Worm (Caenorhabditis elegans) whole organism, L2 larva: ENCODE measurements around the gene inx-10.

ENCODE experiments used
- C34F6.9 ChIP-seq: fragments of 150-350 bp; optimal IDR thresholded peaks from 2 replicates; lab custom pipeline; 2014; ENCODE audit warnings: missing biosample characterization, missing genetic modification characterization
- F13H6.1 ChIP-seq: sonication (generic microtip); optimal IDR thresholded peaks from 2 replicates; lab custom pipeline; 2016; ENCODE audit warnings: missing genetic modification characterization, missing compliant biosample characterization
- R02D3.7 ChIP-seq: fragments of 150-350 bp; optimal IDR thresholded peaks from 2 replicates; lab custom pipeline; 2014; ENCODE audit warnings: missing biosample characterization, missing genetic modification characterization
- Y55F3AM.14 ChIP-seq: fragments of 200-800 bp; sonication (Bioruptor generic); optimal IDR thresholded peaks from 2 replicates; lab custom pipeline; 2018; ENCODE audit warnings: mild to moderate bottlenecking, missing genetic modification characterization, missing compliant biosample characterization
- aly-2 ChIP-seq: fragments of 150-350 bp; optimal IDR thresholded peaks from 2 replicates; lab custom pipeline; 2014; ENCODE audit warnings: missing biosample characterization, missing genetic modification characterization
- ama-1 ChIP-seq: fragments of 150-350 bp; optimal IDR thresholded peaks from 2 replicates; lab custom pipeline; 2018; ENCODE audit warnings: inconsistent platforms
- blmp-1 ChIP-seq: sonication (generic microtip); optimal IDR thresholded peaks from 2 replicates; lab custom pipeline; 2017; ENCODE audit warnings: missing genetic modification characterization, mild to moderate bottlenecking, missing compliant biosample characterization, antibody characterized with exemption, moderate library complexity; ENCODE audit not compliant: insufficient read depth
- ceh-16 ChIP-seq: fragments of 150-350 bp; optimal IDR thresholded peaks from 2 replicates; lab custom pipeline; 2014; ENCODE audit warnings: missing biosample characterization, missing genetic modification characterization
- ceh-82 ChIP-seq: fragments of 150-350 bp; optimal IDR thresholded peaks from 2 replicates; lab custom pipeline; 2014; ENCODE audit warnings: missing biosample characterization, missing genetic modification characterization
- crh-2 ChIP-seq: sonication (generic microtip); optimal IDR thresholded peaks from 2 replicates; lab custom pipeline; 2017; ENCODE audit warnings: missing biosample characterization, missing genetic modification characterization
- dmd-4 ChIP-seq: sonication (generic microtip); optimal IDR thresholded peaks from 2 replicates; lab custom pipeline; 2017; ENCODE audit warnings: missing biosample characterization, missing genetic modification characterization
- egl-27 ChIP-seq: sonication (generic microtip); optimal IDR thresholded peaks from 3 replicates; lab custom pipeline; 2017; ENCODE audit warnings: missing biosample characterization, missing genetic modification reagents, missing genetic modification characterization
- elt-1 ChIP-seq: fragments of 150-350 bp; optimal IDR thresholded peaks from 2 replicates; lab custom pipeline; 2014; ENCODE audit warnings: missing biosample characterization, missing genetic modification characterization
- elt-3 ChIP-seq: sonication (generic microtip); optimal IDR thresholded peaks from 2 replicates; lab custom pipeline; 2017; ENCODE audit warnings: missing biosample characterization, missing genetic modification characterization
- fos-1 ChIP-seq: fragments of 150-350 bp; optimal IDR thresholded peaks from 2 replicates; lab custom pipeline; 2014; ENCODE audit warnings: missing biosample characterization, missing genetic modification characterization
- gmeb-1 ChIP-seq: fragments of 150-350 bp; optimal IDR thresholded peaks from 2 replicates; lab custom pipeline; 2014; ENCODE audit warnings: missing biosample characterization, missing genetic modification characterization
- lin-11 ChIP-seq: fragments of 150-350 bp; sonication (generic microtip); optimal IDR thresholded peaks from 2 replicates; lab custom pipeline; 2014; ENCODE audit warnings: missing biosample characterization, missing genetic modification characterization, inconsistent platforms, mixed read lengths
- lin-13 ChIP-seq: fragments of 150-350 bp; optimal IDR thresholded peaks from 2 replicates; lab custom pipeline; 2014; ENCODE audit warnings: missing biosample characterization, missing genetic modification reagents, missing genetic modification characterization
- lin-39 ChIP-seq: fragments of 150-350 bp; optimal IDR thresholded peaks from 2 replicates; lab custom pipeline; 2014; ENCODE audit warnings: missing biosample characterization, missing genetic modification reagents, missing genetic modification characterization
- lsy-2 ChIP-seq, 2 experiments: fragments of 150-350 bp in 1 of 2; sonication (generic microtip) in 1 of 2; optimal IDR thresholded peaks; 2 replicates each; lab custom pipeline; 2014 to 2017; ENCODE audit warnings: missing biosample characterization in 2 of 2, missing genetic modification characterization in 2 of 2
- mab-5 ChIP-seq: fragments of 150-350 bp; optimal IDR thresholded peaks from 2 replicates; lab custom pipeline; 2014; ENCODE audit warnings: missing biosample characterization, missing genetic modification characterization
- mbf-1 ChIP-seq: sonication (generic microtip); optimal IDR thresholded peaks from 2 replicates; lab custom pipeline; 2017; ENCODE audit warnings: missing biosample characterization, missing genetic modification characterization
- mdl-1 ChIP-seq, 2 experiments: fragments of 150-350 bp in 1 of 2; sonication (generic microtip) in 1 of 2; optimal IDR thresholded peaks; 2 replicates each; lab custom pipeline; 2017; ENCODE audit warnings: missing biosample characterization in 2 of 2, missing genetic modification characterization in 2 of 2
- nhr-10 ChIP-seq: sonication (generic microtip); optimal IDR thresholded peaks from 2 replicates; lab custom pipeline; 2017; ENCODE audit warnings: missing biosample characterization, missing genetic modification characterization
- nhr-11 ChIP-seq: fragments of 150-350 bp; optimal IDR thresholded peaks from 2 replicates; lab custom pipeline; 2014; ENCODE audit warnings: missing biosample characterization, missing genetic modification characterization
- nhr-12 ChIP-seq: fragments of 150-350 bp; optimal IDR thresholded peaks from 2 replicates; lab custom pipeline; 2014; ENCODE audit warnings: missing biosample characterization, missing genetic modification characterization
- nhr-129 ChIP-seq: fragments of 150-350 bp; optimal IDR thresholded peaks from 2 replicates; lab custom pipeline; 2014; ENCODE audit warnings: missing biosample characterization, missing genetic modification characterization
- nhr-21 ChIP-seq: fragments of 150-350 bp; optimal IDR thresholded peaks from 2 replicates; lab custom pipeline; 2014; ENCODE audit warnings: missing biosample characterization, missing genetic modification characterization
- nhr-23 ChIP-seq: fragments of 150-350 bp; optimal IDR thresholded peaks from 2 replicates; lab custom pipeline; 2014; ENCODE audit warnings: missing biosample characterization, missing genetic modification reagents, missing genetic modification characterization
- nhr-237 ChIP-seq: fragments of 150-350 bp; optimal IDR thresholded peaks from 2 replicates; lab custom pipeline; 2014; ENCODE audit warnings: missing biosample characterization, missing genetic modification characterization
- nhr-25 ChIP-seq: fragments of 150-350 bp; sonication (generic microtip); optimal IDR thresholded peaks from 3 replicates; lab custom pipeline; 2014; ENCODE audit warnings: missing biosample characterization, missing genetic modification characterization
- nhr-6 ChIP-seq: fragments of 150-350 bp; optimal IDR thresholded peaks from 2 replicates; lab custom pipeline; 2014; ENCODE audit warnings: missing biosample characterization, missing genetic modification characterization
- nhr-77 ChIP-seq: fragments of 150-350 bp; optimal IDR thresholded peaks from 2 replicates; lab custom pipeline; 2014; ENCODE audit warnings: missing biosample characterization, missing genetic modification characterization
- peb-1 ChIP-seq: fragments of 150-350 bp; optimal IDR thresholded peaks from 2 replicates; lab custom pipeline; 2014; ENCODE audit warnings: missing biosample characterization, missing genetic modification characterization
- sem-4 ChIP-seq: fragments of 150-350 bp; optimal IDR thresholded peaks from 2 replicates; lab custom pipeline; 2014; ENCODE audit warnings: missing biosample characterization, missing genetic modification reagents, missing genetic modification characterization
- skn-1 ChIP-seq: sonication (generic microtip); optimal IDR thresholded peaks from 2 replicates; lab custom pipeline; 2017; ENCODE audit warnings: missing biosample characterization, missing genetic modification characterization
- sma-3 ChIP-seq: sonication (generic microtip); optimal IDR thresholded peaks from 2 replicates; lab custom pipeline; 2016; ENCODE audit warnings: missing genetic modification reagents, missing genetic modification characterization, missing compliant biosample characterization
- sma-9 ChIP-seq, 2 experiments: fragments of 150-350 bp in 1 of 2; sonication (generic microtip) in 1 of 2; optimal IDR thresholded peaks; 2 replicates each; lab custom pipeline; 2014 to 2016; ENCODE audit warnings: missing genetic modification characterization in 2 of 2, mild to moderate bottlenecking in 1 of 2, missing biosample characterization in 1 of 2, missing compliant biosample characterization in 1 of 2, missing genetic modification reagents in 1 of 2, moderate library complexity in 1 of 2
- unc-39 ChIP-seq: fragments of 150-350 bp; optimal IDR thresholded peaks from 2 replicates; lab custom pipeline; 2014; ENCODE audit warnings: missing biosample characterization, missing genetic modification characterization
- unc-55 ChIP-seq: fragments of 150-350 bp; sonication (generic microtip); optimal IDR thresholded peaks from 3 replicates; lab custom pipeline; 2014; ENCODE audit warnings: missing biosample characterization, missing genetic modification reagents, missing genetic modification characterization
- unc-62 ChIP-seq: fragments of 150-350 bp; optimal IDR thresholded peaks from 2 replicates; lab custom pipeline; 2014; ENCODE audit warnings: missing biosample characterization, missing genetic modification reagents, missing genetic modification characterization
- zag-1 ChIP-seq: fragments of 150-350 bp; optimal IDR thresholded peaks from 2 replicates; lab custom pipeline; 2014; ENCODE audit warnings: missing biosample characterization, missing genetic modification characterization
- ztf-1 ChIP-seq: fragments of 200-800 bp; sonication (Bioruptor generic); conservative IDR thresholded peaks from 2 replicates; pipeline ENCODE4 v1.3.6; 2022; ENCODE audit warnings: missing genetic modification characterization, missing compliant biosample characterization
- ztf-4 ChIP-seq: fragments of 150-350 bp; optimal IDR thresholded peaks from 2 replicates; lab custom pipeline; 2014; ENCODE audit warnings: missing biosample characterization, missing genetic modification characterization

Gene inx-10

DNA sequence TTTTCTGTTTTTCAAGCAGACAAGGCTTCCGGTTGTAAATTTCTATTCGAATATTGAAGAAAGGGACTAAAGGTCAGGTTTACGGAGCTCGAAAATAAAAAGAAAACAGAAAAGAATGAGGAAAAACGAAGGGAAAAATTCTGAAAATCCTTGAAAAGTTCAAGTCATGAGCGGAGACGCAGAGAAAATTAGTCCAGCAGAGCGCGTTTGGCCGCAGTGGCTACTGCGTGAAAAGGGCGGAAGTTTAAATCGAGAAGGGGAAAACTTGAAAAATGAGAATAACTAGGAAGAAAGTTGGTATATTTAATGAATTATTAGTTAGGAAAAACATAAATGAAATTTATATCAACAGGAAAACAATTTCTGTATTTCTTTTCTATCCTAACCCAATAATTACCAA is 13.2 kb upstream of the inx-10 start:
- TF ChIP-seq Y55F3AM.14 (GFP tag; lab: Kevin White, UChicago), result no peak
- peak; percentile 22 for TF ChIP-seq lin-11 (tag; lab: Kevin White, UChicago)
- no peak for TF ChIP-seq lin-39
- TF ChIP-seq fos-1 (tag; lab: Kevin White, UChicago), result peak; percentile 34
- TF ChIP-seq nhr-21 (tag; lab: Kevin White, UChicago), result no peak
- peak; percentile 23 for TF ChIP-seq F13H6.1 (tag; lab: Kevin White, UChicago)
- no peak for TF ChIP-seq zag-1
- no peak for TF ChIP-seq nhr-25 (tag; lab: Kevin White, UChicago)
- no peak for TF ChIP-seq sem-4 (tag; lab: Kevin White, UChicago)
- peak; percentile 57 for TF ChIP-seq crh-2 (tag; lab: Kevin White, UChicago)
- no peak for TF ChIP-seq mab-5
- TF ChIP-seq nhr-10 (tag; lab: Kevin White, UChicago), result no peak
- no peak for TF ChIP-seq aly-2 (tag; lab: Kevin White, UChicago)
- no peak for TF ChIP-seq unc-62
- TF ChIP-seq sma-3 (GFP tag; lab: Kevin White, UChicago), result no peak
- peak in 1 of 2 experiments; percentile 63 for TF ChIP-seq lsy-2 (tag; optimal IDR thresholded peaks at IDR 0.05; lab: Kevin White, UChicago)
- TF ChIP-seq C34F6.9 (tag; lab: Kevin White, UChicago), result peak; percentile 59
- no peak for TF ChIP-seq ztf-1 (GFP tag; lab: Robert Waterston, UW)
- TF ChIP-seq ceh-16 (tag; lab: Kevin White, UChicago), result no peak
- TF ChIP-seq sma-9 (GFP tag; optimal IDR thresholded peaks at IDR 0.05; lab: Kevin White, UChicago), result peak; percentile 58
- TF ChIP-seq sma-9 (tag; optimal IDR thresholded peaks at IDR 0.05; lab: Kevin White, UChicago), result no peak
- no peak for TF ChIP-seq ceh-82 (tag; lab: Kevin White, UChicago)
- TF ChIP-seq nhr-129 (tag; lab: Kevin White, UChicago), result peak; percentile 49
- peak; percentile 79 for TF ChIP-seq unc-55
- peak; percentile 50 for TF ChIP-seq lin-13 (GFP tag; lab: Kevin White, UChicago)
- peak; percentile 85 for TF ChIP-seq gmeb-1 (tag; lab: Kevin White, UChicago)
- no peak for TF ChIP-seq nhr-12 (tag; lab: Kevin White, UChicago)
- TF ChIP-seq, all 48 proteins: peak for 11

DNA sequence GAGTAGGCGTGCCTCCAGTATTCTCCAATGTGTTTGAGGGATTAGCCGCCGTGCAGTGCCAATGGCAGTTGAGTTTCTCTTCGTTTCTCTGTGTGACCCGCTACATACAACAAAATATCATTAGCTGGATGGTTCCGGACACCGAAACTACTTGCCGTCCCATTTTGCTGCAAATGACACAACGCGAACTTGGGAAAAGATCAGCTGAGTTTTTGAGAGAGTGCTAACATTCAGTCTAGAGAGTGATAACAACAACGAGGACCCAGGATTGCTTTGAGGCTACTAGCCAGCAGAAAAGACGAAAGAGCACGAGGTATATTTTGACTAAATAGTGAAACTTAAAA is 12.1 kb upstream of the inx-10 start:
- TF ChIP-seq sem-4 (tag; lab: Kevin White, UChicago), result no peak
- no peak for TF ChIP-seq nhr-6 (tag; lab: Kevin White, UChicago)
- TF ChIP-seq peb-1 (tag; lab: Kevin White, UChicago), result no peak
- no peak for TF ChIP-seq C34F6.9 (tag; lab: Kevin White, UChicago)
- TF ChIP-seq nhr-77, result no peak
- TF ChIP-seq nhr-12 (tag; lab: Kevin White, UChicago), result no peak
- no peak for TF ChIP-seq elt-1 (tag; lab: Kevin White, UChicago)
- TF ChIP-seq lin-13 (GFP tag; lab: Kevin White, UChicago), result no peak
- no peak for TF ChIP-seq unc-62
- TF ChIP-seq dmd-4, result no peak
- no peak for TF ChIP-seq aly-2 (tag; lab: Kevin White, UChicago)

DNA sequence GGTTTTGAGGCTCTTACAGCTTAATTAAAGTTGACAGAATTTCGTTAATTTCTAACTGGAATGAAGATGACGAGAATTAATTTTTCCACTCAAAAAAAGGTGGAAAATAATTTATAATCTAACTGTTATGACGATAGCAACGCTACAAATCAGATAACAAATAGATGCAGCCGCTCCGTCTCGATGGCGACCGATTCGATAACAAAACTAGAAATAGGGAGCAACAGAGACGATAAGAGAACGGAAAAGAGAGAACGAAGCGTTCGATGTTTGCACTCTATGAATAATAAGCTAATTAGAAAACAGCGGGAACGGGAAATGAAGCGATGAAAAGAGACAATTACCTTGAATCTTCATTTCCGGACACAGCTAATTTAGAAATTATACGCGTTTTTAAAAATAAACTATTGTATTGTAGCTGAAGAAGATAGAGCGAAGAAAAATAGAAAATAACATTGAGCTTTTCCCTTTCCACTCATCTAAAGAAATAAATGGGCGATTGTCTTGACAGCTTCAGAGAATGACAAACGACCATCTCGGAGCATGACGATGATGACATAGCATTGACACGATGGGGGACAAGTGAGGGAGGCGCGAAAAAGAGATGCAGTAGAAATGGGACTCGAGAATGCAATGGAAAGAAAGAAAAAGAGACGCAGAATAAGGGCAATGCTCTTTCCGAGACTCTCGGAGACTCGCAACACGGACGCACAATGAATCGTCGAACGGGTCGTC is 11.5 kb upstream of the inx-10 start:
- TF ChIP-seq nhr-237 (tag; lab: Kevin White, UChicago) (no peak), nhr-6 (tag; lab: Kevin White, UChicago) (no peak), elt-1 (tag; lab: Kevin White, UChicago) (no peak), C34F6.9 (tag; lab: Kevin White, UChicago) (peak; percentile 53), ceh-16 (tag; lab: Kevin White, UChicago) (no peak), nhr-23 (tag; lab: Kevin White, UChicago) (no peak), blmp-1 (tag; lab: Kevin White, UChicago) (no peak), Y55F3AM.14 (GFP tag; lab: Kevin White, UChicago) (no peak), unc-39 (tag; lab: Kevin White, UChicago) (no peak), nhr-10 (tag; lab: Kevin White, UChicago) (no peak), egl-27 (tag; lab: Kevin White, UChicago) (no peak), elt-3 (tag; lab: Kevin White, UChicago) (no peak), unc-62 (peak; percentile 65), ztf-1 (GFP tag; lab: Robert Waterston, UW) (no peak), unc-55 (peak; percentile 33), mdl-1 (tag; optimal IDR thresholded peaks at IDR 0.05; lab: Kevin White, UChicago) (no peak), nhr-129 (tag; lab: Kevin White, UChicago) (peak; percentile 38), aly-2 (tag; lab: Kevin White, UChicago) (no peak), nhr-11 (tag; lab: Kevin White, UChicago) (no peak), nhr-25 (tag; lab: Kevin White, UChicago) (no peak), ztf-4 (tag; lab: Kevin White, UChicago) (no peak), sem-4 (tag; lab: Kevin White, UChicago) (no peak), lin-39 (peak; percentile 70), sma-9 (GFP tag; optimal IDR thresholded peaks at IDR 0.05; lab: Kevin White, UChicago) (peak; percentile 71), sma-9 (tag; optimal IDR thresholded peaks at IDR 0.05; lab: Kevin White, UChicago) (no peak), skn-1 (tag; lab: Kevin White, UChicago) (no peak), nhr-12 (tag; lab: Kevin White, UChicago) (no peak), nhr-21 (tag; lab: Kevin White, UChicago) (no peak), lin-13 (GFP tag; lab: Kevin White, UChicago) (no peak), R02D3.7 (tag; lab: Kevin White, UChicago) (no peak), mab-5 (peak; percentile 81), mbf-1 (tag; lab: Kevin White, UChicago) (no peak), ama-1 (lab: Kevin White, UChicago) (no peak), peb-1 (tag; lab: Kevin White, UChicago) (no peak), lsy-2 (tag; optimal IDR thresholded peaks at IDR 0.05; lab: Kevin White, UChicago) (peak in 1 of 2 experiments; percentile 53), sma-3 (GFP tag; lab: Kevin White, UChicago) (no peak), nhr-77 (no peak), ceh-82 (tag; lab: Kevin White, UChicago) (no peak)
